Worm (Caenorhabditis elegans) whole organism, young adult: ENCODE data around the gene F09E5.8.

ENCODE experiments used
- B0035.1 ChIP-seq: sonication (generic microtip); optimal IDR thresholded peaks from 2 replicates; lab custom pipeline; 2016; ENCODE audit warnings: missing genetic modification characterization, mild to moderate bottlenecking, missing compliant biosample characterization, missing genotype, missing genetic modification reagents
- B0261.1 ChIP-seq: sonication (generic microtip); optimal IDR thresholded peaks from 2 replicates; lab custom pipeline; 2016; ENCODE audit warnings: mild to moderate bottlenecking, missing genetic modification characterization, moderate library complexity, missing compliant biosample characterization
- B0336.3 ChIP-seq: fragments of 200-800 bp; sonication (Bioruptor generic); IDR thresholded peaks from 2 replicates; pipeline ENCODE4 v1.3.6; 2022; ENCODE audit warnings: missing genetic modification characterization, missing compliant biosample characterization
- F22D6.2 ChIP-seq: sonication (generic microtip); optimal IDR thresholded peaks from 2 replicates; lab custom pipeline; 2016; ENCODE audit warnings: mild to moderate bottlenecking, missing genetic modification characterization, missing compliant biosample characterization
- F33H1.4 ChIP-seq: fragments of 200-800 bp; sonication (Bioruptor generic); IDR thresholded peaks from 2 replicates; pipeline ENCODE4 v1.3.6; 2022; ENCODE audit warnings: missing genetic modification reagents, missing genetic modification characterization, missing compliant biosample characterization
- F57A8.1 ChIP-seq: fragments of 200-800 bp; sonication (Bioruptor generic); optimal IDR thresholded peaks from 2 replicates; lab custom pipeline; 2018; ENCODE audit warnings: mild to moderate bottlenecking, missing genetic modification characterization, moderate library complexity, missing compliant biosample characterization
- Y53F4B.3 ChIP-seq: fragments of 200-800 bp; sonication (Bioruptor generic); IDR thresholded peaks from 2 replicates; pipeline ENCODE4 v1.3.6; 2022; ENCODE audit warnings: missing genetic modification reagents, missing genetic modification characterization, missing compliant biosample characterization
- Y67H2A.10 ChIP-seq: fragments of 200-800 bp; sonication (Bioruptor generic); conservative IDR thresholded peaks from 2 replicates; pipeline ENCODE4 v1.3.6; 2022; ENCODE audit warnings: missing genetic modification reagents, missing genetic modification characterization, missing compliant biosample characterization
- Y95B8A.8 ChIP-seq: fragments of 200-800 bp; sonication (Bioruptor generic); IDR thresholded peaks from 2 replicates; pipeline ENCODE4 v1.3.6; 2022; ENCODE audit warnings: missing genetic modification reagents, missing genetic modification characterization, missing compliant biosample characterization
- ZK185.1 ChIP-seq: sonication (generic microtip); optimal IDR thresholded peaks from 2 replicates; lab custom pipeline; 2016; ENCODE audit warnings: mild to moderate bottlenecking, missing genetic modification characterization, missing compliant biosample characterization; ENCODE audit not compliant: poor library complexity, severe bottlenecking
- akir-1 ChIP-seq: fragments of 200-800 bp; sonication (Bioruptor generic); optimal IDR thresholded peaks from 2 replicates; lab custom pipeline; 2018; ENCODE audit warnings: mild to moderate bottlenecking, missing genetic modification characterization, moderate library complexity, missing compliant biosample characterization
- aptf-2 ChIP-seq: fragments of 200-800 bp; sonication (Bioruptor generic); conservative IDR thresholded peaks from 2 replicates; pipeline ENCODE4 v1.3.6; 2022; ENCODE audit warnings: missing genetic modification reagents, missing genetic modification characterization, missing compliant biosample characterization
- aptf-3 ChIP-seq: fragments of 200-800 bp; sonication (Bioruptor generic); IDR thresholded peaks from 2 replicates; pipeline ENCODE4 v1.3.6; 2022; ENCODE audit warnings: missing genetic modification characterization, missing compliant biosample characterization
- athp-1 ChIP-seq: sonication (generic microtip); optimal IDR thresholded peaks from 2 replicates; lab custom pipeline; 2017; ENCODE audit warnings: mild to moderate bottlenecking, missing genetic modification characterization, missing compliant biosample characterization
- attf-3 ChIP-seq: fragments of 200-800 bp; sonication (Bioruptor generic); conservative IDR thresholded peaks from 2 replicates; pipeline ENCODE4 v1.3.6; 2022; ENCODE audit warnings: missing genetic modification reagents, missing genetic modification characterization, missing compliant biosample characterization
- cebp-2 ChIP-seq: fragments of 200-800 bp; sonication (Bioruptor generic); IDR thresholded peaks from 2 replicates; pipeline ENCODE4 v1.3.6; 2022; ENCODE audit warnings: missing genetic modification characterization, missing compliant biosample characterization
- ceh-27 ChIP-seq: fragments of 200-800 bp; sonication (Bioruptor generic); optimal IDR thresholded peaks from 2 replicates; lab custom pipeline; 2018; ENCODE audit warnings: mild to moderate bottlenecking, missing genetic modification characterization, moderate library complexity, missing compliant biosample characterization
- chd-7 ChIP-seq: sonication (generic microtip); optimal IDR thresholded peaks from 2 replicates; lab custom pipeline; 2016; ENCODE audit warnings: mild to moderate bottlenecking, missing genetic modification characterization, moderate library complexity, missing compliant biosample characterization
- die-1 ChIP-seq: sonication (generic microtip); optimal IDR thresholded peaks from 2 replicates; lab custom pipeline; 2016; ENCODE audit warnings: missing genotype, mild to moderate bottlenecking, missing genetic modification characterization, missing compliant biosample characterization
- dox-1 ChIP-seq: fragments of 200-800 bp; sonication (Bioruptor generic); IDR thresholded peaks from 2 replicates; pipeline ENCODE4 v1.3.6; 2022; ENCODE audit warnings: missing genetic modification reagents, missing genetic modification characterization, missing compliant biosample characterization
- dpff-1 ChIP-seq: sonication (generic microtip); optimal IDR thresholded peaks from 2 replicates; lab custom pipeline; 2017; ENCODE audit warnings: mild to moderate bottlenecking, missing genetic modification characterization, missing compliant biosample characterization
- dpl-1 ChIP-seq: fragments of 150-350 bp; optimal IDR thresholded peaks from 2 replicates; lab custom pipeline; 2014; ENCODE audit warnings: missing biosample characterization, missing genetic modification reagents, missing genetic modification characterization
- egl-18 ChIP-seq: fragments of 200-800 bp; sonication (Bioruptor generic); IDR thresholded peaks from 2 replicates; pipeline ENCODE4 v1.3.6; 2022; ENCODE audit warnings: missing genetic modification reagents, missing genetic modification characterization, missing compliant biosample characterization
- gei-17 ChIP-seq: fragments of 200-800 bp; sonication (Bioruptor generic); optimal IDR thresholded peaks from 2 replicates; lab custom pipeline; 2018; ENCODE audit warnings: mild to moderate bottlenecking, missing genetic modification characterization, missing compliant biosample characterization
- hlh-12 ChIP-seq: sonication (generic microtip); optimal IDR thresholded peaks from 2 replicates; lab custom pipeline; 2016; ENCODE audit warnings: missing genetic modification characterization, missing compliant biosample characterization
- hmg-1.2 ChIP-seq: fragments of 200-800 bp; sonication (Bioruptor generic); IDR thresholded peaks from 2 replicates; pipeline ENCODE4 v1.3.6; 2022; ENCODE audit warnings: missing genetic modification reagents, missing genetic modification characterization, missing compliant biosample characterization
- hrde-1 ChIP-seq: sonication (generic microtip); optimal IDR thresholded peaks from 2 replicates; lab custom pipeline; 2016; ENCODE audit warnings: missing genetic modification characterization, mild to moderate bottlenecking, missing compliant biosample characterization, moderate library complexity, missing genotype, missing genetic modification reagents, borderline replicate concordance
- hsf-1 ChIP-seq: fragments of 200-800 bp; sonication (Bioruptor generic); IDR thresholded peaks from 2 replicates; pipeline ENCODE4 v1.3.6; 2022; ENCODE audit warnings: missing genetic modification reagents, missing genetic modification characterization, missing compliant biosample characterization
- mcd-1 ChIP-seq: fragments of 200-800 bp; sonication (Bioruptor generic); IDR thresholded peaks from 2 replicates; pipeline ENCODE4 v1.3.6; 2022; ENCODE audit warnings: missing genetic modification reagents, missing genetic modification characterization, missing compliant biosample characterization
- mxl-1 ChIP-seq: sonication (generic microtip); optimal IDR thresholded peaks from 2 replicates; lab custom pipeline; 2016; ENCODE audit warnings: missing genetic modification characterization, missing compliant biosample characterization
- nhr-179 ChIP-seq: sonication (generic microtip); optimal IDR thresholded peaks from 2 replicates; lab custom pipeline; 2016; ENCODE audit warnings: mild to moderate bottlenecking, missing genetic modification characterization, missing compliant biosample characterization
- nhr-27 ChIP-seq: fragments of 200-800 bp; sonication (Bioruptor generic); optimal IDR thresholded peaks from 2 replicates; lab custom pipeline; 2018; ENCODE audit warnings: mild to moderate bottlenecking, missing genetic modification characterization, moderate library complexity, missing compliant biosample characterization
- nhr-90 ChIP-seq: sonication (generic microtip); optimal IDR thresholded peaks from 2 replicates; lab custom pipeline; 2016; ENCODE audit warnings: missing genotype, mild to moderate bottlenecking, missing genetic modification characterization, missing compliant biosample characterization
- rec-8 ChIP-seq, 2 experiments: sonication (generic microtip); optimal IDR thresholded peaks; 2 replicates each; lab custom pipeline; 2016; ENCODE audit warnings: mild to moderate bottlenecking in 2 of 2, missing genetic modification characterization in 2 of 2, missing genetic modification reagents in 2 of 2, missing genotype in 2 of 2, missing biosample characterization in 1 of 2, missing compliant biosample characterization in 1 of 2, moderate library complexity in 1 of 2
- sea-2 ChIP-seq: fragments of 200-800 bp; sonication (Bioruptor generic); IDR thresholded peaks from 2 replicates; pipeline ENCODE4 v1.3.6; 2022; ENCODE audit warnings: missing genetic modification characterization, missing compliant biosample characterization
- snpc-1.1 ChIP-seq: sonication (generic microtip); optimal IDR thresholded peaks from 2 replicates; lab custom pipeline; 2017; ENCODE audit warnings: missing genetic modification characterization, mild to moderate bottlenecking, missing compliant biosample characterization, antibody characterized with exemption, moderate library complexity, missing genotype, missing genetic modification reagents; ENCODE audit not compliant: insufficient read depth
- snpc-1.3 ChIP-seq: sonication (generic microtip); optimal IDR thresholded peaks from 2 replicates; lab custom pipeline; 2017; ENCODE audit warnings: missing genetic modification characterization, mild to moderate bottlenecking, missing compliant biosample characterization, antibody characterized with exemption, moderate library complexity, missing genotype, missing genetic modification reagents; ENCODE audit not compliant: insufficient read depth
- somi-1 ChIP-seq: fragments of 200-800 bp; sonication (Bioruptor generic); optimal IDR thresholded peaks from 2 replicates; lab custom pipeline; 2018; ENCODE audit warnings: mild to moderate bottlenecking, missing genetic modification characterization, missing compliant biosample characterization
- sptf-2 ChIP-seq: fragments of 200-800 bp; sonication (Bioruptor generic); optimal IDR thresholded peaks from 2 replicates; lab custom pipeline; 2018; ENCODE audit warnings: mild to moderate bottlenecking, missing genetic modification characterization, missing compliant biosample characterization
- tlf-1 ChIP-seq: fragments of 200-800 bp; sonication (Bioruptor generic); optimal IDR thresholded peaks from 2 replicates; lab custom pipeline; 2018; ENCODE audit warnings: mild to moderate bottlenecking, missing genetic modification characterization, missing compliant biosample characterization
- unc-62 ChIP-seq: fragments of 150-350 bp; optimal IDR thresholded peaks from 2 replicates; lab custom pipeline; 2014; ENCODE audit warnings: missing biosample characterization, missing genetic modification reagents, missing genetic modification characterization
- zfh-2 ChIP-seq: fragments of 200-800 bp; sonication (Bioruptor generic); conservative IDR thresholded peaks from 2 replicates; pipeline ENCODE4 v1.3.6; 2022; ENCODE audit warnings: missing genetic modification reagents, missing genetic modification characterization, missing compliant biosample characterization
- ztf-18 ChIP-seq: sonication (generic microtip); optimal IDR thresholded peaks from 2 replicates; lab custom pipeline; 2016; ENCODE audit warnings: missing genotype, mild to moderate bottlenecking, missing genetic modification characterization, missing compliant biosample characterization
- ztf-25 ChIP-seq: fragments of 200-800 bp; sonication (Bioruptor generic); IDR thresholded peaks from 2 replicates; pipeline ENCODE4 v1.3.6; 2022; ENCODE audit warnings: missing genetic modification reagents, missing genetic modification characterization, missing compliant biosample characterization
- ztf-28 ChIP-seq: fragments of 200-800 bp; sonication (Bioruptor generic); IDR thresholded peaks from 2 replicates; pipeline ENCODE4 v1.3.6; 2022; ENCODE audit warnings: missing genetic modification reagents, missing genetic modification characterization, missing compliant biosample characterization
- ztf-3 ChIP-seq: fragments of 200-800 bp; sonication (Bioruptor generic); optimal IDR thresholded peaks from 2 replicates; lab custom pipeline; 2018; ENCODE audit warnings: mild to moderate bottlenecking, missing genetic modification characterization, missing compliant biosample characterization
- ztf-6 ChIP-seq: fragments of 200-800 bp; sonication (Bioruptor generic); IDR thresholded peaks from 2 replicates; pipeline ENCODE4 v1.3.6; 2022; ENCODE audit warnings: missing genetic modification reagents, missing genetic modification characterization, missing compliant biosample characterization

Gene F09E5.8

ce11 chrII:5377467-5378238, 27.2 kb downstream of the F09E5.8 start, which contains the start of gene prdx-2 (continued):
- TF ChIP-seq hrde-1 (tag; lab: Kevin White, UChicago) (no peak), die-1 (tag; lab: Kevin White, UChicago) (no peak), snpc-1.3 (tag; lab: Kevin White, UChicago) (no peak), sea-2 (GFP tag; lab: Robert Waterston, UW) (no peak), Y67H2A.10 (GFP tag; lab: Robert Waterston, UW) (no peak), dpl-1 (peak; percentile 77), tlf-1 (GFP tag; lab: Kevin White, UChicago) (peak; percentile 81), sptf-2 (GFP tag; lab: Kevin White, UChicago) (no peak), egl-18 (GFP tag; lab: Robert Waterston, UW) (no peak), hlh-12 (tag; lab: Kevin White, UChicago) (no peak), ceh-27 (GFP tag; lab: Kevin White, UChicago) (no peak), nhr-179 (tag; lab: Kevin White, UChicago) (no peak), aptf-2 (GFP tag; lab: Robert Waterston, UW) (peak; percentile 37; the same call in 1 of the 2 replicates), F22D6.2 (tag; lab: Kevin White, UChicago) (no peak), unc-62 (no peak), ZK185.1 (tag; lab: Kevin White, UChicago) (no peak), dox-1 (GFP tag; lab: Robert Waterston, UW) (peak; percentile 82), B0261.1 (no peak), Y53F4B.3 (GFP tag; lab: Robert Waterston, UW) (no peak), cebp-2 (GFP tag; lab: Robert Waterston, UW) (no peak), Y95B8A.8 (GFP tag; lab: Robert Waterston, UW) (peak; percentile 67; the same call in 1 of the 2 replicates), hsf-1 (peak; percentile 74), akir-1 (GFP tag; lab: Kevin White, UChicago) (no peak), aptf-3 (GFP tag; lab: Robert Waterston, UW) (no peak), dpff-1 (tag; lab: Kevin White, UChicago) (no peak), ztf-3 (GFP tag; lab: Kevin White, UChicago) (no peak), rec-8 (tag; optimal IDR thresholded peaks at IDR 0.05; lab: Kevin White, UChicago) (no peak), chd-7 (tag; lab: Kevin White, UChicago) (no peak), snpc-1.1 (tag; lab: Kevin White, UChicago) (no peak), ztf-6 (GFP tag; lab: Robert Waterston, UW) (no peak), nhr-27 (tag; lab: Kevin White, UChicago) (no peak), athp-1 (tag; lab: Kevin White, UChicago) (peak; percentile 44), attf-3 (GFP tag; lab: Robert Waterston, UW) (no peak), ztf-18 (peak; percentile 22), zfh-2 (GFP tag; lab: Robert Waterston, UW) (no peak), hmg-1.2 (GFP tag; lab: Robert Waterston, UW) (peak; percentile 14; the same call in 1 of the 2 replicates), somi-1 (GFP tag; lab: Kevin White, UChicago) (no peak), gei-17 (no peak), ztf-28 (GFP tag; lab: Robert Waterston, UW) (0 out of 2 replicates have a peak, but pooled peaks have one; percentile 4), mxl-1 (no peak), nhr-90 (tag; lab: Kevin White, UChicago) (no peak), B0035.1 (no peak), B0336.3 (GFP tag; lab: Robert Waterston, UW) (peak; percentile 73), F33H1.4 (GFP tag; lab: Robert Waterston, UW) (peak; percentile 90), ztf-25 (no peak), F57A8.1 (no peak), mcd-1 (peak; percentile 40; the same call in 1 of the 2 replicates)
